Fruit fly (Drosophila melanogaster): ENCODE measurements around the gene alpha4GT1.
A peak's percentile ranks its signal among the peaks of the same experiment; 100 is the strongest.

alpha4GT1 gene

DNA sequence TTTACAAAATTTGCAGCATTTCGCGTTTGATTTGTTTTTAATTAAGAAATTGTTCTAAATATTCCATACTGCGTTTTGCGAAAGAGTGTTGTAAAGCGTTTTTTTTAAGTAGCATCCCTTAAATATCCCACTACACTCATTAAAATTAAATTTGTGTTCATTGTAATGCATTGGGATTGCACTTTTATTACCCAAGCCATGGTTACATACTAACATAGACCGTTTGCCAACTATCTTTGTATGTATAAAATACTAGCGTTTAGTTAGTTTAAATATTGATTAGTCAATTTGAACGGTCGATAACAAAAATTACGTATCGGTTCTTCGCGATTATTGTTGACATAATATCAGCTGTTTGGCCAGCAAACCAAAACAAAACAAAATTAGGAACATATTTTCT is 16.8 kb upstream of the alpha4GT1 start, which contains the start of the genes cnir and CG17221 (continued):
- TF ChIP-seq insv (GFP tag; optimal IDR thresholded peaks at IDR 0.05), result peak in 1 of 2 experiments; percentile 63
- peak; percentile 19 for TF ChIP-seq CG1647 (GFP tag; optimal IDR thresholded peaks at IDR 0.05)
- TF ChIP-seq Dbx (GFP tag; IDR thresholded peaks at IDR 0.05), result 0 out of 3 replicates have a peak, but pooled peaks have one; percentile 32
- no peak for TF ChIP-seq tna (GFP tag; IDR thresholded peaks at IDR 0.05; ENCODE audit: partially characterized antibody)
- TF ChIP-seq corto (GFP tag; optimal IDR thresholded peaks at IDR 0.05), result no peak
- TF ChIP-seq dm (GFP tag; optimal IDR thresholded peaks at IDR 0.05), result peak; percentile 43
- TF ChIP-seq Bgb (GFP tag; IDR thresholded peaks at IDR 0.05; ENCODE audit: partially characterized antibody), result peak; percentile 38; the same call in 1 of the 2 replicates
- no peak for TF ChIP-seq CG11456 (GFP tag; IDR thresholded peaks at IDR 0.05)
- TF ChIP-seq Sry-β (GFP tag; optimal IDR thresholded peaks at IDR 0.05), result no peak
- TF ChIP-seq CG8478 (optimal IDR thresholded peaks at IDR 0.05), result no peak
- TF ChIP-seq CG9609 (GFP tag; optimal IDR thresholded peaks at IDR 0.05), result peak; percentile 61
- TF ChIP-seq tio (GFP tag; optimal IDR thresholded peaks at IDR 0.05), result no peak
- no peak for TF ChIP-seq Ravus (GFP tag; IDR thresholded peaks at IDR 0.05)
- TF ChIP-seq CG11504 (tag; optimal IDR thresholded peaks at IDR 0.05), result peak; percentile 68
- TF ChIP-seq CG16813 (GFP tag; IDR thresholded peaks at IDR 0.05; ENCODE audit: partially characterized antibody), result no peak
- TF ChIP-seq amos (GFP tag; IDR thresholded peaks at IDR 0.05; ENCODE audit: partially characterized antibody), result no peak; the same call in 1 of the 2 replicates
- TF ChIP-seq klu (GFP tag; IDR thresholded peaks at IDR 0.05), result no peak
- no peak for TF ChIP-seq sr (GFP tag; IDR thresholded peaks at IDR 0.05)
- TF ChIP-seq pho (GFP tag; optimal IDR thresholded peaks at IDR 0.05), result peak; percentile 68
- TF ChIP-seq pfk (GFP tag; optimal IDR thresholded peaks at IDR 0.05), result no peak
- TF ChIP-seq crp (GFP tag; optimal IDR thresholded peaks at IDR 0.05), result peak; percentile 61 to 90
- TF ChIP-seq CG6689 (GFP tag; IDR thresholded peaks at IDR 0.05), result peak; percentile 55
- TF ChIP-seq Hmr (GFP tag; optimal IDR thresholded peaks at IDR 0.05), result peak; percentile 58
- no peak for TF ChIP-seq Nf-YB (GFP tag; optimal IDR thresholded peaks at IDR 0.05)
- TF ChIP-seq nau (GFP tag; optimal IDR thresholded peaks at IDR 0.05), result no peak
- peak; percentile 74 for TF ChIP-seq NfI (GFP tag; optimal IDR thresholded peaks at IDR 0.05)
- TF ChIP-seq lilli (GFP tag; optimal IDR thresholded peaks at IDR 0.05), result peak; percentile 87
- peak; percentile 56 for TF ChIP-seq mirr (GFP tag; optimal IDR thresholded peaks at IDR 0.05)
- TF ChIP-seq Gug (GFP tag; IDR thresholded peaks at IDR 0.05), result no peak
- TF ChIP-seq CG1792 (GFP tag; optimal IDR thresholded peaks at IDR 0.05), result no peak
- TF ChIP-seq CG16863 (GFP tag; optimal IDR thresholded peaks at IDR 0.05), result peak; percentile 62
- TF ChIP-seq CG11695 (GFP tag; IDR thresholded peaks at IDR 0.05), result peak; percentile 48; the same call in 1 of the 3 replicates
- TF ChIP-seq zen (tag; optimal IDR thresholded peaks at IDR 0.05), result peak; percentile 78
- no peak for TF ChIP-seq bbx (GFP tag; IDR thresholded peaks at IDR 0.05; ENCODE audit: partially characterized antibody)
- TF ChIP-seq CG9727 (GFP tag; optimal IDR thresholded peaks at IDR 0.05), result peak; percentile 56
- TF ChIP-seq CG32532 (GFP tag; IDR thresholded peaks at IDR 0.05), result peak; percentile 67
- TF ChIP-seq Dp (GFP tag; optimal IDR thresholded peaks at IDR 0.05), result peak; percentile 59
- TF ChIP-seq CG17912 (GFP tag; optimal IDR thresholded peaks at IDR 0.05), result peak; percentile 1
- peak; percentile 8 for TF ChIP-seq emc (GFP tag; optimal IDR thresholded peaks at IDR 0.05)
- peak; percentile 38 for TF ChIP-seq CG11398 (GFP tag; optimal IDR thresholded peaks at IDR 0.05)
- no peak for TF ChIP-seq sens-2 (GFP tag; IDR thresholded peaks at IDR 0.05)
- peak; percentile 54 for TF ChIP-seq Nf-YC (tag; optimal IDR thresholded peaks at IDR 0.05)
- no peak for TF ChIP-seq CG10274 (GFP tag; optimal IDR thresholded peaks at IDR 0.05)
- TF ChIP-seq CG11093 (GFP tag; IDR thresholded peaks at IDR 0.05), result no peak
- TF ChIP-seq CG42726 (GFP tag; IDR thresholded peaks at IDR 0.05; ENCODE audit: partially characterized antibody), result no peak
- TF ChIP-seq sug (tag; optimal IDR thresholded peaks at IDR 0.05), result peak; percentile 78
- peak; percentile 35 for TF ChIP-seq CG18619 (GFP tag; optimal IDR thresholded peaks at IDR 0.05)
- TF ChIP-seq CG6175 (GFP tag; IDR thresholded peaks at IDR 0.05), result no peak
- TF ChIP-seq hkb (optimal IDR thresholded peaks at IDR 0.05), result no peak
- no peak for TF ChIP-seq hkb (GFP tag; IDR thresholded peaks at IDR 0.05)
- no peak for TF ChIP-seq C15 (GFP tag; IDR thresholded peaks at IDR 0.05)

All from whole organism, embryonic.